Worm (Caenorhabditis elegans): Measurements from ENCODE around the gene srz-19.

- TF ChIP-seq ceh-100 (GFP tag; IDR thresholded peaks at IDR 0.05): no peak
- no peak for TF ChIP-seq mcd-1 (GFP tag; IDR thresholded peaks at IDR 0.05)
- TF ChIP-seq hmg-1.2 (GFP tag; IDR thresholded peaks at IDR 0.05): no peak
- TF ChIP-seq unc-62 (GFP tag; optimal IDR thresholded peaks at IDR 0.05): no peak
- TF ChIP-seq snpc-4 (GFP tag; optimal IDR thresholded peaks at IDR 0.05): no peak
- TF ChIP-seq snpc-4 (tag; optimal IDR thresholded peaks at IDR 0.05): no peak
- no peak for TF ChIP-seq nfyb-1 (GFP tag; IDR thresholded peaks at IDR 0.05)
Observed at ce11 chrIV:3960396-3960795, 40.8 kb downstream of the srz-19 start, which contains the start of gene clec-75.
